Fruit fly (Drosophila melanogaster) whole organism, pupa: ENCODE measurements around the gene CG17377.

Source experiments
- CG14655 ChIP-seq: fragments of 200-800 bp; sonication (Bioruptor generic); optimal IDR thresholded peaks from 3 replicates; lab custom pipeline; 2017; ENCODE audit warnings: mild to moderate bottlenecking, missing biosample characterization, missing genetic modification reagents, missing genetic modification characterization
- CG15710 ChIP-seq: fragments of 200-800 bp; sonication (Bioruptor generic); optimal IDR thresholded peaks from 2 replicates; lab custom pipeline; 2018; ENCODE audit warnings: missing biosample characterization, mild to moderate bottlenecking, missing genetic modification characterization, moderate library complexity
- CG32121 ChIP-seq: fragments of 200-800 bp; sonication (Bioruptor generic); IDR thresholded peaks from 2 replicates; pipeline ENCODE4 v1.3.6; 2022; ENCODE audit warnings: missing biosample characterization, missing genetic modification characterization

DNA sequence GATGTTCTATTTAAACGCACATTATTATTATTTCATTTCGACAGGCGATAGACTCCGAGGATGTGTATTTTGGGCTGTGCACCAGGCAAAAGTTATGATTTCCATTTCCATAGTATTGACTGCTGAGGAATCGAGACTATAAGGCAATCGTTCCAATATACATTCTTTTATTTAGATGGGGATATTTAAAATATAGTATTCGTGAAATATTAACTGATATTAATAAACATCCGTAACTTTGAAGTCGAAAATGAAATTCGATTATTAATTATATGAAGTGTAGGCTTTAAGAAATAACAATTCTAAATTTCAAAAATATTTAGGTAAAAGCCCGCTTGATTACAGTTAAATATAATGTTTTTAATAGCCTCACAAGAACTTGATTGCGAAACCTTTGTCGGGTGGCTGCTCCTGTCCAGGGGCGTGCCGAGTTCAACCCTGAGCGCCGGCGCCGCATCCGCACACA lies 27.7 kb upstream of the CG17377 start:
- peak; percentile 4 for TF ChIP-seq CG15710
- TF ChIP-seq CG32121 (GFP tag; lab: Robert Waterston, UW) = no peak
- peak; percentile 25 for TF ChIP-seq CG14655 (GFP tag; lab: Kevin White, UChicago)
